Worm (Caenorhabditis elegans): ENCODE measurements around the gene rfs-1.

Gene rfs-1

ce11 chrIII:8209775-8210174 is 16.5 kb upstream of the rfs-1 start, which contains the start of gene C30A5.10:
Gene C30A5.10 (minus strand): TSS chrIII:8209875.
- no peak for TF ChIP-seq mab-9 (GFP tag; IDR thresholded peaks at IDR 0.05)

ce11 chrIII:8211562-8211961 is 14.7 kb upstream of the rfs-1 start:
- TF ChIP-seq rnt-1 (tag; optimal IDR thresholded peaks at IDR 0.05) = no peak
- TF ChIP-seq lsy-2 (tag; optimal IDR thresholded peaks at IDR 0.05) = peak in 1 of 2 experiments; percentile 61
- TF ChIP-seq egl-13 (tag; optimal IDR thresholded peaks at IDR 0.05) = peak; percentile 36
- peak; percentile 97 for TF ChIP-seq unc-86 (tag; optimal IDR thresholded peaks at IDR 0.05)
- TF ChIP-seq lin-14 (GFP tag; optimal IDR thresholded peaks at IDR 0.05) = peak; percentile 41

ce11 chrIII:8216224-8216623 is 10.1 kb upstream of the rfs-1 start, which contains the start of gene unc-86:
Gene unc-86 (minus strand): TSS chrIII:8216336.
- TF ChIP-seq lin-13 (GFP tag; optimal IDR thresholded peaks at IDR 0.05) (no peak), lsy-2 (tag; optimal IDR thresholded peaks at IDR 0.05) (peak in 1 of 2 experiments; percentile 31), lin-14 (GFP tag; optimal IDR thresholded peaks at IDR 0.05) (peak; percentile 4), unc-86 (tag; optimal IDR thresholded peaks at IDR 0.05) (peak; percentile 86), Y116A8C.19 (tag; optimal IDR thresholded peaks at IDR 0.05; ENCODE audit: borderline replicate concordance) (no peak), nhr-71 (tag; optimal IDR thresholded peaks at IDR 0.05) (no peak), efl-3 (GFP tag; optimal IDR thresholded peaks at IDR 0.05) (no peak), nhr-19 (GFP tag; conservative IDR thresholded peaks at IDR 0.05) (no peak), egl-27 (tag; optimal IDR thresholded peaks at IDR 0.05) (no peak)

- no peak for TF ChIP-seq nhr-76 (tag; optimal IDR thresholded peaks at IDR 0.05)
- TF ChIP-seq efl-1 (optimal IDR thresholded peaks at IDR 0.05) = no peak
- peak in 1 of 2 experiments; percentile 34 for TF ChIP-seq efl-1 (GFP tag; optimal IDR thresholded peaks at IDR 0.05 in 1 of 2)
- TF ChIP-seq dsc-1 (tag; optimal IDR thresholded peaks at IDR 0.05) = peak; percentile 11
Observed at ce11 chrIII:8217919-8218318, 8.4 kb upstream of the rfs-1 start, which contains the start of gene C30A5.16. Gene C30A5.16 (plus strand): TSS chrIII:8218219.

- TF ChIP-seq aly-2 (tag; optimal IDR thresholded peaks at IDR 0.05) (no peak), ztf-11 (tag; optimal IDR thresholded peaks at IDR 0.05) (peak in 1 of 2 experiments; percentile 57), vab-15 (tag; optimal IDR thresholded peaks at IDR 0.05) (no peak), unc-86 (tag; optimal IDR thresholded peaks at IDR 0.05) (peak; percentile 79), tbx-2 (tag; optimal IDR thresholded peaks at IDR 0.05) (peak; percentile 6)
Observed at ce11 chrIII:8220081-8220480, 6.2 kb upstream of the rfs-1 start.

- peak in 1 of 2 experiments; percentile 17 for TF ChIP-seq efl-1 (optimal IDR thresholded peaks at IDR 0.05)
- peak; percentile 25 to 62 for TF ChIP-seq efl-1 (GFP tag; optimal IDR thresholded peaks at IDR 0.05 in 1 of 2)
- peak in 1 of 3 experiments; percentile 33 for TF ChIP-seq dpl-1 (GFP tag; optimal IDR thresholded peaks at IDR 0.05)
- peak in 1 of 2 experiments; percentile 26 for TF ChIP-seq lsy-2 (tag; optimal IDR thresholded peaks at IDR 0.05)
- no peak for TF ChIP-seq Y116A8C.19 (tag; optimal IDR thresholded peaks at IDR 0.05; ENCODE audit: borderline replicate concordance)
- TF ChIP-seq snu-23 (GFP tag; optimal IDR thresholded peaks at IDR 0.05) = peak; percentile 6
- no peak for TF ChIP-seq grh-1 (GFP tag; IDR thresholded peaks at IDR 0.05)
Observed at ce11 chrIII:8224769-8225168, 1.5 kb upstream of the rfs-1 start, which contains the start of gene mob-4. Gene mob-4 (plus strand): TSS chrIII:8225097.

- peak; percentile 47 for TF ChIP-seq jun-1 (tag; optimal IDR thresholded peaks at IDR 0.05)
- TF ChIP-seq efl-1 (optimal IDR thresholded peaks at IDR 0.05) = peak; percentile 68 to 70
- TF ChIP-seq efl-1 (GFP tag; optimal IDR thresholded peaks at IDR 0.05 in 1 of 2) = peak; percentile 48 to 97
- peak; percentile 96 for TF ChIP-seq unc-86 (tag; optimal IDR thresholded peaks at IDR 0.05)
- no peak for TF ChIP-seq aly-2 (tag; optimal IDR thresholded peaks at IDR 0.05)
- no peak for TF ChIP-seq lin-15B (tag; optimal IDR thresholded peaks at IDR 0.05)
- TF ChIP-seq hlh-17 (GFP tag; optimal IDR thresholded peaks at IDR 0.05; ENCODE audit: borderline replicate concordance) = no peak
- TF ChIP-seq unc-98 (GFP tag; IDR thresholded peaks at IDR 0.05) = no peak
- no peak for TF ChIP-seq unc-30 (tag; optimal IDR thresholded peaks at IDR 0.05)
- peak; percentile 51 for TF ChIP-seq mep-1 (tag; optimal IDR thresholded peaks at IDR 0.05)
- no peak for TF ChIP-seq Y116A8C.19 (tag; optimal IDR thresholded peaks at IDR 0.05; ENCODE audit: borderline replicate concordance)
- peak; percentile 71 for TF ChIP-seq nhr-19 (GFP tag; conservative IDR thresholded peaks at IDR 0.05)
- no peak for TF ChIP-seq nhr-237 (tag; optimal IDR thresholded peaks at IDR 0.05)
- peak; percentile 87 for TF ChIP-seq snu-23 (GFP tag; optimal IDR thresholded peaks at IDR 0.05)
- peak; percentile 55 for TF ChIP-seq blmp-1 (tag; optimal IDR thresholded peaks at IDR 0.05)
- TF ChIP-seq nhr-71 (tag; optimal IDR thresholded peaks at IDR 0.05) = peak; percentile 94
- TF ChIP-seq C16A3.4 (tag; optimal IDR thresholded peaks at IDR 0.05) = peak; percentile 82
- peak; percentile 29 for TF ChIP-seq ceh-8 (GFP tag; optimal IDR thresholded peaks at IDR 0.05)
- TF ChIP-seq ztf-11 (tag; optimal IDR thresholded peaks at IDR 0.05) = peak in 1 of 2 experiments; percentile 73
- TF ChIP-seq ztf-4 (tag; optimal IDR thresholded peaks at IDR 0.05) = peak; percentile 60
- TF ChIP-seq pag-3 (tag; optimal IDR thresholded peaks at IDR 0.05; ENCODE audit: borderline replicate concordance, insufficient read depth) = no peak
- peak; percentile 9 for TF ChIP-seq zip-4 (GFP tag; optimal IDR thresholded peaks at IDR 0.05)
- no peak for TF ChIP-seq sptf-1 (tag; optimal IDR thresholded peaks at IDR 0.05)
Observed at ce11 chrIII:8227511-8227910, 1.2 kb downstream of the rfs-1 start, which contains the start of gene fbxl-1. Gene fbxl-1 (plus strand): TSS chrIII:8227830.

Measured in whole organism, L1 larva.